Fruit fly (Drosophila melanogaster) whole organism, embryonic: ENCODE data around the gene CG5850.
A peak's percentile ranks its signal among the peaks of the same experiment; 100 is the strongest.

Experiments used
- CG10274 ChIP-seq: fragments of 200-800 bp; sonication (Bioruptor generic); optimal IDR thresholded peaks from 3 replicates; lab custom pipeline; 2017; ENCODE audit warnings: missing biosample characterization, mild to moderate bottlenecking, missing genetic modification characterization
- CG10366 ChIP-seq: fragments of 200-800 bp; sonication (Bioruptor generic); IDR thresholded peaks from 2 replicates; pipeline ENCODE4 v1.3.6; 2022; ENCODE audit warnings: missing biosample characterization, missing genetic modification characterization
- CG10431 ChIP-seq: fragments of 200-800 bp; sonication (Bioruptor generic); optimal IDR thresholded peaks from 3 replicates; lab custom pipeline; 2018; ENCODE audit warnings: missing biosample characterization, mild to moderate bottlenecking, missing genetic modification characterization
- CG10565 ChIP-seq: fragments of 200-800 bp; sonication (Bioruptor generic); optimal IDR thresholded peaks from 3 replicates; lab custom pipeline; 2016; ENCODE audit warnings: missing biosample characterization, mild to moderate bottlenecking, missing genetic modification characterization
- CG11093 ChIP-seq: fragments of 200-800 bp; sonication (Bioruptor generic); IDR thresholded peaks from 3 replicates; pipeline ENCODE4 v1.3.6; 2022; ENCODE audit warnings: missing biosample characterization, missing genetic modification characterization
- CG12942 ChIP-seq: fragments of 200-800 bp; sonication (Bioruptor generic); optimal IDR thresholded peaks from 3 replicates; lab custom pipeline; 2016; ENCODE audit warnings: missing biosample characterization, missing genetic modification characterization
- CG13123 ChIP-seq: fragments of 200-800 bp; sonication (Bioruptor generic); optimal IDR thresholded peaks from 2 replicates; lab custom pipeline; 2016; ENCODE audit warnings: missing biosample characterization, missing genetic modification characterization
- CG13424 ChIP-seq: fragments of 200-800 bp; sonication (Bioruptor generic); optimal IDR thresholded peaks from 2 replicates; lab custom pipeline; 2019; ENCODE audit warnings: missing biosample characterization, mild to moderate bottlenecking, missing genetic modification characterization, moderate library complexity
- CG14441 ChIP-seq: fragments of 200-800 bp; sonication (Bioruptor generic); IDR thresholded peaks from 2 replicates; pipeline ENCODE4 v1.3.6; 2022; ENCODE audit warnings: missing biosample characterization, missing genetic modification characterization
- CG15011 ChIP-seq: fragments of 200-800 bp; sonication (Bioruptor generic); optimal IDR thresholded peaks from 3 replicates; lab custom pipeline; 2018; ENCODE audit warnings: missing biosample characterization, mild to moderate bottlenecking, missing genetic modification characterization
- CG17328 ChIP-seq: fragments of 200-800 bp; sonication (Bioruptor generic); IDR thresholded peaks from 2 replicates; pipeline ENCODE4 v1.3.6; 2022; ENCODE audit warnings: missing biosample characterization, missing genetic modification characterization
- CG17385 ChIP-seq: fragments of 200-800 bp; sonication (Bioruptor generic); optimal IDR thresholded peaks from 3 replicates; lab custom pipeline; 2018; ENCODE audit warnings: missing biosample characterization, mild to moderate bottlenecking, missing genetic modification characterization
- CG17612 ChIP-seq: fragments of 200-800 bp; sonication (Bioruptor generic); IDR thresholded peaks from 2 replicates; pipeline ENCODE4 v1.3.6; 2022; ENCODE audit warnings: missing biosample characterization, missing genetic modification characterization
- CG17802 ChIP-seq: fragments of 200-800 bp; sonication (Bioruptor generic); optimal IDR thresholded peaks from 2 replicates; lab custom pipeline; 2018; ENCODE audit warnings: missing biosample characterization, mild to moderate bottlenecking, missing genetic modification characterization, moderate library complexity
- CG2116 ChIP-seq: fragments of 200-800 bp; sonication (Bioruptor generic); optimal IDR thresholded peaks from 3 replicates; lab custom pipeline; 2018; ENCODE audit warnings: missing biosample characterization, mild to moderate bottlenecking, missing genetic modification characterization
- CG30431 ChIP-seq: fragments of 200-800 bp; sonication (Bioruptor generic); optimal IDR thresholded peaks from 2 replicates; lab custom pipeline; 2017; ENCODE audit warnings: missing biosample characterization, missing genetic modification characterization
- CG3065 ChIP-seq: fragments of 200-800 bp; sonication (Bioruptor generic); optimal IDR thresholded peaks from 2 replicates; lab custom pipeline; 2016; ENCODE audit warnings: missing biosample characterization, missing genetic modification characterization
- CG32767 ChIP-seq: fragments of 200-800 bp; sonication (Bioruptor generic); IDR thresholded peaks from 2 replicates; pipeline ENCODE4 v1.3.6; 2022; ENCODE audit warnings: missing biosample characterization, missing genetic modification characterization
- CG3726 ChIP-seq: fragments of 200-800 bp; sonication (Bioruptor generic); IDR thresholded peaks from 3 replicates; pipeline ENCODE4, ENCODE4 v1.3.6; 2022; ENCODE audit warnings: missing biosample characterization, missing genetic modification characterization
- CG4360 ChIP-seq: fragments of 200-800 bp; sonication (Bioruptor generic); IDR thresholded peaks from 2 replicates; pipeline ENCODE4 v1.3.6; 2022; ENCODE audit warnings: missing biosample characterization, missing genetic modification characterization
- CG5953 ChIP-seq: fragments of 200-800 bp; sonication (Bioruptor generic); IDR thresholded peaks from 2 replicates; pipeline ENCODE4 v1.3.6; 2022; ENCODE audit warnings: missing biosample characterization, missing genetic modification characterization
- CG6254 ChIP-seq: fragments of 200-800 bp; sonication (Bioruptor generic); optimal IDR thresholded peaks from 3 replicates; lab custom pipeline; 2017; ENCODE audit warnings: mild to moderate bottlenecking, missing biosample characterization, missing genetic modification reagents, missing genetic modification characterization
- CG8290 ChIP-seq, 3 experiments: fragments of 200-800 bp; sonication (Bioruptor generic); optimal IDR thresholded peaks; 2 replicates each; lab custom pipeline; 2016 to 2019; ENCODE audit warnings: missing biosample characterization in 3 of 3, missing genetic modification characterization in 3 of 3, mild to moderate bottlenecking in 2 of 3, moderate library complexity in 1 of 3
- Dref ChIP-seq: fragments of 200-800 bp; sonication (Bioruptor generic); IDR thresholded peaks from 2 replicates; pipeline ENCODE4 v1.3.6; 2022; ENCODE audit warnings: missing biosample characterization, missing genetic modification characterization
- Ravus ChIP-seq: fragments of 200-800 bp; sonication (Bioruptor generic); IDR thresholded peaks from 2 replicates; pipeline ENCODE4 v1.3.6; 2022; ENCODE audit warnings: missing biosample characterization, missing genetic modification characterization
- Rfx ChIP-seq: fragments of 200-800 bp; sonication (Bioruptor generic); IDR thresholded peaks from 2 replicates; pipeline ENCODE4 v1.3.6; 2022; ENCODE audit warnings: missing biosample characterization, missing genetic modification characterization
- Scr ChIP-seq: fragments of 200-800 bp; sonication (Bioruptor generic); IDR thresholded peaks from 2 replicates; pipeline ENCODE4 v1.3.6; 2022; ENCODE audit warnings: missing biosample characterization, missing genetic modification characterization; ENCODE audit not compliant: partially characterized antibody
- ap ChIP-seq: fragments of 200-800 bp; sonication (Bioruptor generic); IDR thresholded peaks from 2 replicates; pipeline ENCODE4 v1.3.6; 2022; ENCODE audit warnings: missing biosample characterization, missing genetic modification characterization
- az2 ChIP-seq: fragments of 200-800 bp; sonication (Bioruptor generic); optimal IDR thresholded peaks from 3 replicates; lab custom pipeline; 2016; ENCODE audit warnings: missing biosample characterization, missing genetic modification characterization
- cg ChIP-seq: fragments of 200-800 bp; sonication (Bioruptor generic); optimal IDR thresholded peaks from 3 replicates; lab custom pipeline; 2019; ENCODE audit warnings: missing biosample characterization, mild to moderate bottlenecking, missing genetic modification characterization, moderate library complexity
- dati ChIP-seq: fragments of 200-800 bp; sonication (Bioruptor generic); IDR thresholded peaks from 2 replicates; pipeline ENCODE4 v1.3.6; 2022; ENCODE audit warnings: missing biosample characterization, missing genetic modification characterization
- dmrt99B ChIP-seq: fragments of 200-800 bp; sonication (Bioruptor generic); optimal IDR thresholded peaks from 2 replicates; lab custom pipeline; 2018; ENCODE audit warnings: missing biosample characterization, mild to moderate bottlenecking, missing genetic modification characterization, moderate library complexity
- grn ChIP-seq: fragments of 200-800 bp; sonication (Bioruptor generic); optimal IDR thresholded peaks from 3 replicates; lab custom pipeline; 2017; ENCODE audit warnings: missing biosample characterization, missing genetic modification characterization
- gsb ChIP-seq: fragments of 200-800 bp; sonication (Bioruptor generic); IDR thresholded peaks from 2 replicates; pipeline ENCODE4 v1.3.6; 2022; ENCODE audit warnings: missing biosample characterization, missing genetic modification characterization
- gt ChIP-seq: fragments of 200-800 bp; sonication (Bioruptor generic); IDR thresholded peaks from 2 replicates; pipeline ENCODE4 v1.3.6; 2022; ENCODE audit warnings: missing biosample characterization, missing genetic modification characterization
- lilli ChIP-seq: fragments of 200-800 bp; sonication (Bioruptor generic); optimal IDR thresholded peaks from 3 replicates; lab custom pipeline; 2016; ENCODE audit warnings: missing biosample characterization, missing genetic modification characterization
- mam ChIP-seq: fragments of 200-800 bp; sonication (Bioruptor generic); optimal IDR thresholded peaks from 3 replicates; lab custom pipeline; 2016; ENCODE audit warnings: missing biosample characterization, missing genetic modification characterization
- pho ChIP-seq: fragments of 200-800 bp; sonication (Bioruptor generic); optimal IDR thresholded peaks from 2 replicates; lab custom pipeline; 2016; ENCODE audit warnings: missing biosample characterization, missing genetic modification characterization
- phol ChIP-seq: fragments of 200-800 bp; sonication (Bioruptor generic); optimal IDR thresholded peaks from 3 replicates; lab custom pipeline; 2018; ENCODE audit warnings: missing biosample characterization, mild to moderate bottlenecking, missing genetic modification characterization, moderate library complexity
- salm ChIP-seq: fragments of 200-800 bp; sonication (Bioruptor generic); optimal IDR thresholded peaks from 2 replicates; lab custom pipeline; 2018; ENCODE audit warnings: missing biosample characterization, mild to moderate bottlenecking, missing genetic modification characterization
- sens ChIP-seq: fragments of 200-800 bp; sonication (Bioruptor generic); peaks from one replicate; lab custom pipeline; 2016; ENCODE audit warnings: missing biosample characterization, missing genetic modification characterization
- shn ChIP-seq: fragments of 200-800 bp; sonication (Bioruptor generic); optimal IDR thresholded peaks from 3 replicates; lab custom pipeline; 2016; ENCODE audit warnings: missing biosample characterization, missing genetic modification characterization
- slbo ChIP-seq: fragments of 200-800 bp; sonication (Bioruptor generic); IDR thresholded peaks from 2 replicates; pipeline ENCODE4 v1.3.6; 2022; ENCODE audit warnings: missing biosample characterization, missing genetic modification characterization
- slou ChIP-seq: fragments of 200-800 bp; sonication (Bioruptor generic); optimal IDR thresholded peaks from 3 replicates; lab custom pipeline; 2016; ENCODE audit warnings: missing biosample characterization, missing genetic modification characterization
- stc ChIP-seq: fragments of 200-800 bp; sonication (Bioruptor generic); IDR thresholded peaks from 2 replicates; pipeline ENCODE4 v1.3.6; 2022; ENCODE audit warnings: missing biosample characterization, missing genetic modification characterization
- tna ChIP-seq: fragments of 200-800 bp; sonication (Bioruptor generic); IDR thresholded peaks from 2 replicates; pipeline ENCODE4 v1.3.6; 2022; ENCODE audit warnings: missing biosample characterization, missing genetic modification characterization; ENCODE audit not compliant: partially characterized antibody
- unpg ChIP-seq: fragments of 200-800 bp; sonication (Bioruptor generic); optimal IDR thresholded peaks from 3 replicates; lab custom pipeline; 2018; ENCODE audit warnings: missing biosample characterization, mild to moderate bottlenecking, missing genetic modification characterization, moderate library complexity
- vnd ChIP-seq: fragments of 200-800 bp; sonication (Bioruptor generic); IDR thresholded peaks from 3 replicates; pipeline ENCODE4 v1.3.6; 2022; ENCODE audit warnings: missing biosample characterization, missing genetic modification characterization; ENCODE audit not compliant: partially characterized antibody
- wek ChIP-seq: fragments of 200-800 bp; sonication (Bioruptor generic); optimal IDR thresholded peaks from 3 replicates; lab custom pipeline; 2018; ENCODE audit warnings: missing biosample characterization, mild to moderate bottlenecking, missing genetic modification characterization, moderate library complexity

CG5850 gene

dm6 chr2L:9984078-9984772 lies 20.5 kb upstream of the CG5850 start, which contains the start of gene bib (continued):
- TF ChIP-seq az2 (GFP tag; lab: Kevin White, UChicago) (peak; percentile 89), ap (GFP tag; lab: Robert Waterston, UW) (no peak), slbo (GFP tag; lab: Robert Waterston, UW) (peak; percentile 68), grn (GFP tag; lab: Kevin White, UChicago) (peak; percentile 46), CG15011 (GFP tag; lab: Kevin White, UChicago) (peak; percentile 78), CG32767 (GFP tag; lab: Robert Waterston, UW) (peak; percentile 59), mam (GFP tag; lab: Kevin White, UChicago) (peak; percentile 4), CG5953 (GFP tag; lab: Robert Waterston, UW) (0 out of 2 replicates have a peak, but pooled peaks have one; percentile 51), CG10565 (GFP tag; lab: Kevin White, UChicago) (peak; percentile 34), gt (GFP tag; lab: Robert Waterston, UW) (0 out of 2 replicates have a peak, but pooled peaks have one; percentile 43), unpg (peak; percentile 84), sens (GFP tag; lab: Kevin White, UChicago) (peak; percentile 72), CG12942 (GFP tag; lab: Kevin White, UChicago) (peak; percentile 58), phol (tag; lab: Kevin White, UChicago) (peak; percentile 91), CG3726 (GFP tag; lab: Robert Waterston, UW) (no peak), dmrt99B (tag; lab: Kevin White, UChicago) (peak; percentile 88), CG2116 (peak; percentile 71), gsb (GFP tag; lab: Robert Waterston, UW) (no peak), CG30431 (peak; percentile 82), CG8290 (GFP tag; optimal IDR thresholded peaks at IDR 0.05; lab: Kevin White, UChicago) (peak; percentile 82), CG8290 (tag; optimal IDR thresholded peaks at IDR 0.05; lab: Kevin White, UChicago) (peak; percentile 22 to 89), Dref (GFP tag; lab: Robert Waterston, UW) (0 out of 2 replicates have a peak, but pooled peaks have one; percentile 33), CG11093 (peak; percentile 71), dati (GFP tag; lab: Robert Waterston, UW) (no peak), pho (GFP tag; lab: Kevin White, UChicago) (no peak), cg (GFP tag; lab: Kevin White, UChicago) (peak; percentile 10), CG17328 (GFP tag; lab: Robert Waterston, UW) (peak; percentile 69), wek (no peak), vnd (GFP tag; lab: Robert Waterston, UW) (no peak), tna (no peak), CG6254 (GFP tag; lab: Kevin White, UChicago) (peak; percentile 85), salm (tag; lab: Kevin White, UChicago) (peak; percentile 68), CG4360 (GFP tag; lab: Robert Waterston, UW) (peak; percentile 39; the same call in 1 of the 2 replicates), lilli (GFP tag; lab: Kevin White, UChicago) (peak; percentile 67), CG13424 (tag; lab: Kevin White, UChicago) (peak; percentile 86), CG14441 (GFP tag; lab: Robert Waterston, UW) (peak; percentile 58; the same call in 1 of the 2 replicates), slou (GFP tag; lab: Kevin White, UChicago) (peak; percentile 61), shn (GFP tag; lab: Kevin White, UChicago) (no peak), Rfx (GFP tag; lab: Robert Waterston, UW) (peak; percentile 67), stc (GFP tag; lab: Robert Waterston, UW) (peak; percentile 68), CG10431 (GFP tag; lab: Kevin White, UChicago) (peak; percentile 85), CG3065 (GFP tag; lab: Kevin White, UChicago) (peak; percentile 51), CG17802 (tag; lab: Kevin White, UChicago) (peak; percentile 21), Ravus (GFP tag; lab: Robert Waterston, UW) (peak; percentile 34), CG10366 (GFP tag; lab: Robert Waterston, UW) (peak; percentile 57; the same call in 1 of the 2 replicates), CG17385 (peak; percentile 81), Scr (peak; percentile 22; the same call in 1 of the 2 replicates), CG17612 (GFP tag; lab: Robert Waterston, UW) (no peak), CG10274 (GFP tag; lab: Kevin White, UChicago) (peak; percentile 16), CG13123 (peak; percentile 65)
